Worm (Caenorhabditis elegans) whole organism, young adult: Measurements from ENCODE around the gene ndab-2.

ENCODE experiments used
- D2030.7 ChIP-seq: fragments of 200-800 bp; sonication (Bioruptor generic); IDR thresholded peaks from 2 replicates; pipeline ENCODE4 v1.3.6; 2022; ENCODE audit warnings: missing genetic modification reagents, missing genetic modification characterization, missing compliant biosample characterization
- ZK185.1 ChIP-seq: sonication (generic microtip); optimal IDR thresholded peaks from 2 replicates; lab custom pipeline; 2016; ENCODE audit warnings: mild to moderate bottlenecking, missing genetic modification characterization, missing compliant biosample characterization; ENCODE audit not compliant: poor library complexity, severe bottlenecking
- akir-1 ChIP-seq: fragments of 200-800 bp; sonication (Bioruptor generic); optimal IDR thresholded peaks from 2 replicates; lab custom pipeline; 2018; ENCODE audit warnings: mild to moderate bottlenecking, missing genetic modification characterization, moderate library complexity, missing compliant biosample characterization
- fkh-3 ChIP-seq: sonication (generic microtip); optimal IDR thresholded peaks from 2 replicates; lab custom pipeline; 2016; ENCODE audit warnings: mild to moderate bottlenecking, missing genetic modification characterization, missing compliant biosample characterization
- madf-3 ChIP-seq: fragments of 200-800 bp; sonication (Bioruptor generic); IDR thresholded peaks from 2 replicates; pipeline ENCODE4 v1.3.6; 2022; ENCODE audit warnings: missing genetic modification reagents, missing genetic modification characterization, missing compliant biosample characterization
- madf-8 ChIP-seq: fragments of 200-800 bp; sonication (Bioruptor generic); conservative IDR thresholded peaks from 2 replicates; pipeline ENCODE4 v1.3.6; 2022; ENCODE audit warnings: missing genetic modification reagents, missing genetic modification characterization, missing compliant biosample characterization
- nfya-2 ChIP-seq: fragments of 200-800 bp; sonication (Bioruptor generic); IDR thresholded peaks from 2 replicates; pipeline ENCODE4 v1.3.6; 2022; ENCODE audit warnings: missing genetic modification reagents, missing genetic modification characterization, missing compliant biosample characterization
- rpc-1 ChIP-seq, 2 experiments: fragments of 150-350 bp in 1 of 2; sonication (generic microtip) in 1 of 2; optimal IDR thresholded peaks; 2 replicates each; lab custom pipeline; 2014 to 2018; ENCODE audit warnings: missing biosample characterization in 1 of 2, missing genetic modification characterization in 1 of 2, missing genetic modification reagents in 1 of 2, missing genotype in 1 of 2
- snpc-1.3 ChIP-seq: sonication (generic microtip); optimal IDR thresholded peaks from 2 replicates; lab custom pipeline; 2017; ENCODE audit warnings: missing genetic modification characterization, mild to moderate bottlenecking, missing compliant biosample characterization, antibody characterized with exemption, moderate library complexity, missing genotype, missing genetic modification reagents; ENCODE audit not compliant: insufficient read depth
- snpc-4 ChIP-seq, 5 experiments: fragments of 150-350 bp in 1 of 5; sonication (generic microtip) in 4 of 5; optimal IDR thresholded peaks; 2 replicates each; lab custom pipeline; 2014 to 2018; ENCODE audit warnings: missing genetic modification characterization in 5 of 5, missing biosample characterization in 3 of 5, antibody characterized with exemption in 2 of 5, mild to moderate bottlenecking in 2 of 5, missing compliant biosample characterization in 2 of 5, missing genotype in 2 of 5, moderate library complexity in 2 of 5, missing genetic modification reagents in 1 of 5
- tlf-1 ChIP-seq: fragments of 200-800 bp; sonication (Bioruptor generic); optimal IDR thresholded peaks from 2 replicates; lab custom pipeline; 2018; ENCODE audit warnings: mild to moderate bottlenecking, missing genetic modification characterization, missing compliant biosample characterization

- TF ChIP-seq tlf-1 (GFP tag; lab: Kevin White, UChicago) (no peak), ZK185.1 (peak; percentile 32), snpc-1.3 (tag; lab: Kevin White, UChicago) (no peak), fkh-3 (no peak), rpc-1 (optimal IDR thresholded peaks at IDR 0.05; lab: Kevin White, UChicago) (no peak), rpc-1 (tag; optimal IDR thresholded peaks at IDR 0.05; lab: Kevin White, UChicago) (no peak), madf-3 (GFP tag; lab: Robert Waterston, UW) (no peak), akir-1 (GFP tag; lab: Kevin White, UChicago) (no peak), D2030.7 (GFP tag; lab: Robert Waterston, UW) (no peak), snpc-4 (GFP tag; optimal IDR thresholded peaks at IDR 0.05; lab: Kevin White, UChicago) (no peak), snpc-4 (tag; optimal IDR thresholded peaks at IDR 0.05; lab: Kevin White, UChicago) (peak in 2 of 4 experiments; percentile 56 to 69), nfya-2 (GFP tag; lab: Robert Waterston, UW) (no peak), madf-8 (no peak)
These were observed 26.8 kb upstream of the ndab-2 start, which contains the start of gene ogt-1 for ce11 chrIII:7153747-7154238.
